Fruit fly (Drosophila melanogaster) whole organism, adult: ENCODE data around the gene Naa40.

ENCODE experiments used
- CG7045 ChIP-seq: fragments of 200-800 bp; sonication (Bioruptor generic); optimal IDR thresholded peaks from 2 replicates; lab custom pipeline; 2017; ENCODE audit warnings: missing biosample characterization, mild to moderate bottlenecking, missing genetic modification characterization
- bab1 ChIP-seq: fragments of 200-800 bp; sonication (Bioruptor generic); optimal IDR thresholded peaks from 3 replicates; lab custom pipeline; 2019; ENCODE audit warnings: missing biosample characterization, mild to moderate bottlenecking, missing genetic modification characterization, moderate library complexity
- pad ChIP-seq: fragments of 200-800 bp; sonication (Bioruptor generic); optimal IDR thresholded peaks from 3 replicates; lab custom pipeline; 2017; ENCODE audit warnings: missing biosample characterization, missing genetic modification characterization, mild to moderate bottlenecking, moderate library complexity, missing genetic modification reagents
- toe ChIP-seq: fragments of 200-800 bp; sonication (Bioruptor generic); optimal IDR thresholded peaks from 2 replicates; lab custom pipeline; 2016; ENCODE audit warnings: missing biosample characterization, missing genetic modification characterization

DNA sequence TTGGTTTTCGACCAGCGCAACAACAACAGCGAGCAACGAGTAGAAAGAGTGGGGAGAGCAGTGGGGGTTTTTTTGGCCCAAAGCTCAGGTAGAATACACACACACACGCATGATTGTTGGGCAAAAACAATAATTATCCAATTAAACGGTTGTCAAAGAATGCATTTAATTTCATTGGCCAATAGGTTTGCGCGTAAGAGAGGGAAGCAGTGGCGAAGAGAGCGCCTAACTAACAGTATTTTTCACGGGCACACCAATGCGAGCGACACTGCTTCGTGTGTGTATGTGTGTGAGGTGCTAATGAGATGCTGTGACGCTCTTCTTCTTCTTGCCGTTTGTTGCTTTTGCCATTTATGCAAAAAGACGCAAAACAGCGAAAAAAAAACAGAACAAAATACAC lies 1.5 kb upstream of the Naa40 start:
- TF ChIP-seq bab1 (GFP tag; lab: Kevin White, UChicago) (no peak), toe (GFP tag; lab: Kevin White, UChicago) (no peak), CG7045 (GFP tag; lab: Kevin White, UChicago) (no peak), pad (GFP tag; lab: Kevin White, UChicago) (no peak)
